Worm (Caenorhabditis elegans): ENCODE data around the gene F44E2.4.

Gene F44E2.4

DNA sequence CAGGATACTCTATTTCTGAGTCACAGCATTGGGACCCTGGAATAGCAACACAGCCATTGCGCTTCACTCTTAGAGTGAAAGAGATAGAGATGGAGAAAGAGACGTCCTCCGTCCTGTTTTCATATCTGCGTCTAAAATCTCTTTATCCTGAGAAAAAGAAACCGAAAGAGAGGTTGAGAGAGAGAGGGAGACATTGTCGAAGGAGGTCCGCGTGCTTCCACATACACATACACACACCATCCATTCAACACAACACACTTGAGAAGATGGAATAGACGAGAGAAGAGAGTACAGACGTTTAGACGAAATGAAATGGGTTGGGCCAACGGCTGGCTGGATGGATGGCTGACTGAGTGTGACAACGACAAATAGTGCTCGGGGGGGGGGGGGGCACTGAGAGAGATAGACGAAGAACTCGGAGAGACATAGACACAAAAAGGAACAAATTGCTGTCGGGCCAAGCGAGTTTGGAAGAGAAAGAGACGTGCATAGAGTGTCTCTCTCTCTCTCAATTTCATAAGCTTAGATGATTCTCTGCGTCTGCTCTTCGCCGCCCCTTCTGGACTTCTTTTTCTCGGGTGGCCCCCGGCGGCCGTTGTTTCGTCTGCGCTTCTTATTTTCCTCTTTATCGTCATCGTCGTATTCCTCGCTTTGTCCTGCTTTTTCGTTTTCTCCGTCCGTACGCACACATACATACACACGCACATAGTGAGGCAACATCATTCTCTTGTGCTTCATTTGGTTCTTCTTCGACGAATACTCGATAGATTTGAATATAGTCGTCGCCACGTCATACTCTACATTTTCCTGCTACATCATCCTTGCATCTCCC lies 38.0 kb downstream of the F44E2.4 start, which contains the start of gene F54F2.6:
F54F2.6 (minus strand) TSS at position 738 of the 832 bp plus-strand sequence.
- TF ChIP-seq nhr-90 (tag; optimal IDR thresholded peaks at IDR 0.05), result no peak
- TF ChIP-seq ceh-91 (GFP tag; IDR thresholded peaks at IDR 0.05), result no peak
- TF ChIP-seq ztf-6 (GFP tag; IDR thresholded peaks at IDR 0.05), result no peak
- TF ChIP-seq attf-3 (GFP tag; conservative IDR thresholded peaks at IDR 0.05), result no peak
- TF ChIP-seq die-1 (tag; optimal IDR thresholded peaks at IDR 0.05), result no peak
- no peak for TF ChIP-seq snpc-3.4 (tag; optimal IDR thresholded peaks at IDR 0.05)
- no peak for TF ChIP-seq sea-2 (GFP tag; IDR thresholded peaks at IDR 0.05)
- TF ChIP-seq madf-3 (GFP tag; IDR thresholded peaks at IDR 0.05), result no peak
- TF ChIP-seq zim-3 (tag; optimal IDR thresholded peaks at IDR 0.05), result no peak
- TF ChIP-seq nfya-2 (GFP tag; IDR thresholded peaks at IDR 0.05), result no peak
- peak; percentile 66 for TF ChIP-seq hmg-1.2 (GFP tag; IDR thresholded peaks at IDR 0.05)
- peak; percentile 20 for TF ChIP-seq dpff-1 (tag; optimal IDR thresholded peaks at IDR 0.05)
- no peak for TF ChIP-seq efl-1 (GFP tag; optimal IDR thresholded peaks at IDR 0.05)
- TF ChIP-seq ceh-100 (GFP tag; IDR thresholded peaks at IDR 0.05), result no peak
- peak; percentile 53 for TF ChIP-seq ztf-3 (GFP tag; optimal IDR thresholded peaks at IDR 0.05)
- peak; percentile 57 for TF ChIP-seq C06A6.2 (GFP tag; conservative IDR thresholded peaks at IDR 0.05)
- TF ChIP-seq madf-6 (GFP tag; IDR thresholded peaks at IDR 0.05), result no peak
- no peak for TF ChIP-seq unc-62 (GFP tag; optimal IDR thresholded peaks at IDR 0.05)
- no peak for TF ChIP-seq aptf-2 (GFP tag; conservative IDR thresholded peaks at IDR 0.05)
- TF ChIP-seq tlf-1 (GFP tag; optimal IDR thresholded peaks at IDR 0.05), result peak; percentile 16
- peak; percentile 88 for TF ChIP-seq ceh-27 (GFP tag; optimal IDR thresholded peaks at IDR 0.05)
- no peak for TF ChIP-seq F55B11.4 (tag; optimal IDR thresholded peaks at IDR 0.05; ENCODE audit: borderline replicate concordance, insufficient read depth)
- peak; percentile 82 for TF ChIP-seq chd-7 (tag; optimal IDR thresholded peaks at IDR 0.05)
- TF ChIP-seq tbp1 (GFP tag; optimal IDR thresholded peaks at IDR 0.05), result no peak
- no peak for TF ChIP-seq fkh-3 (tag; optimal IDR thresholded peaks at IDR 0.05)
- no peak for TF ChIP-seq ceh-40 (GFP tag; IDR thresholded peaks at IDR 0.05)
- no peak for TF ChIP-seq hrde-1 (tag; optimal IDR thresholded peaks at IDR 0.05; ENCODE audit: borderline replicate concordance)
- no peak for TF ChIP-seq mel-28 (tag; optimal IDR thresholded peaks at IDR 0.05; ENCODE audit: borderline replicate concordance)
- TF ChIP-seq attf-6 (GFP tag; IDR thresholded peaks at IDR 0.05), result no peak
- no peak for TF ChIP-seq mxl-1 (tag; optimal IDR thresholded peaks at IDR 0.05)
- TF ChIP-seq lsl-1 (GFP tag; optimal IDR thresholded peaks at IDR 0.05), result no peak
- no peak for TF ChIP-seq let-526 (GFP tag; IDR thresholded peaks at IDR 0.05)
- no peak for TF ChIP-seq F57C9.4 (tag; optimal IDR thresholded peaks at IDR 0.05)
- peak; percentile 51 for TF ChIP-seq ztf-26 (tag; optimal IDR thresholded peaks at IDR 0.05)
- no peak for TF ChIP-seq ztf-18 (tag; optimal IDR thresholded peaks at IDR 0.05)
- TF ChIP-seq nhr-80 (tag; optimal IDR thresholded peaks at IDR 0.05), result peak; percentile 61
- no peak for TF ChIP-seq rpc-1 (optimal IDR thresholded peaks at IDR 0.05)
- TF ChIP-seq rpc-1 (tag; optimal IDR thresholded peaks at IDR 0.05), result no peak
- no peak for TF ChIP-seq sptf-2 (GFP tag; optimal IDR thresholded peaks at IDR 0.05)
- TF ChIP-seq lin-35 (GFP tag; optimal IDR thresholded peaks at IDR 0.05), result peak in 1 of 3 experiments; percentile 78
- TF ChIP-seq hsf-1 (GFP tag; IDR thresholded peaks at IDR 0.05), result no peak
- no peak for TF ChIP-seq lsy-27 (tag; optimal IDR thresholded peaks at IDR 0.05; ENCODE audit: borderline replicate concordance, insufficient read depth)
- TF ChIP-seq F23B12.7 (tag; optimal IDR thresholded peaks at IDR 0.05; ENCODE audit: insufficient read depth), result no peak
- TF ChIP-seq pha-4 (tag; optimal IDR thresholded peaks at IDR 0.05), result no peak
- TF ChIP-seq cebp-1 (GFP tag; IDR thresholded peaks at IDR 0.05), result peak; percentile 60
- TF ChIP-seq cebp-1 (tag; optimal IDR thresholded peaks at IDR 0.05), result peak; percentile 91
- no peak for TF ChIP-seq unc-130 (GFP tag; optimal IDR thresholded peaks at IDR 0.05)
- no peak for TF ChIP-seq lag-1 (GFP tag; IDR thresholded peaks at IDR 0.05)
